Worm (Caenorhabditis elegans) whole organism, L4 larva: ENCODE measurements around the gene ZK1307.7.

ENCODE experiments used
- D1046.2 ChIP-seq: fragments of 200-800 bp; sonication (Bioruptor generic); IDR thresholded peaks from 2 replicates; pipeline ENCODE4 v1.3.6; 2022; ENCODE audit warnings: missing genetic modification characterization, missing compliant biosample characterization
- F49E8.2 ChIP-seq: sonication (generic microtip); optimal IDR thresholded peaks from 2 replicates; lab custom pipeline; 2016; ENCODE audit warnings: missing compliant biosample characterization, mild to moderate bottlenecking, missing genetic modification characterization, borderline replicate concordance
- T26A8.4 ChIP-seq: fragments of 200-800 bp; sonication (Bioruptor generic); IDR thresholded peaks from 2 replicates; pipeline ENCODE4 v1.3.6; 2022; ENCODE audit warnings: missing genetic modification characterization, missing compliant biosample characterization
- Y105C5A.15 ChIP-seq: fragments of 200-800 bp; sonication (Bioruptor generic); IDR thresholded peaks from 2 replicates; pipeline ENCODE4 v1.3.6; 2022; ENCODE audit warnings: missing genetic modification characterization, missing compliant biosample characterization
- Y75B8A.6 ChIP-seq: fragments of 200-800 bp; sonication (Bioruptor generic); IDR thresholded peaks from 2 replicates; pipeline ENCODE4 v1.3.6; 2022; ENCODE audit warnings: missing genetic modification reagents, missing genetic modification characterization, missing compliant biosample characterization
- aha-1 ChIP-seq: fragments of 150-350 bp; peaks from one replicate; lab custom pipeline; 2014; ENCODE audit warnings: missing biosample characterization, missing genetic modification characterization
- attf-4 ChIP-seq: sonication (generic microtip); optimal IDR thresholded peaks from 3 replicates; lab custom pipeline; 2017; ENCODE audit warnings: missing biosample characterization, missing genetic modification characterization
- ceh-32 ChIP-seq: sonication (generic microtip); optimal IDR thresholded peaks from 2 replicates; lab custom pipeline; 2016; ENCODE audit warnings: mild to moderate bottlenecking, missing genetic modification characterization, missing compliant biosample characterization; ENCODE audit not compliant: poor library complexity
- ceh-82 ChIP-seq: sonication (generic microtip); optimal IDR thresholded peaks from 2 replicates; lab custom pipeline; 2017; ENCODE audit warnings: missing biosample characterization, missing genetic modification characterization
- ces-1 ChIP-seq: fragments of 150-350 bp; sonication (generic microtip); optimal IDR thresholded peaks from 4 replicates; lab custom pipeline; 2014; ENCODE audit warnings: missing biosample characterization, missing genetic modification reagents, missing genetic modification characterization
- daf-12 ChIP-seq: fragments of 150-350 bp; optimal IDR thresholded peaks from 2 replicates; lab custom pipeline; 2014; ENCODE audit warnings: missing biosample characterization, missing genetic modification reagents, missing genetic modification characterization
- daf-16 ChIP-seq, 3 experiments: sonication (generic microtip); optimal IDR thresholded peaks; 2 replicates each; lab custom pipeline; 2016 to 2017; ENCODE audit warnings: missing genetic modification characterization in 3 of 3, missing genetic modification reagents in 3 of 3, mild to moderate bottlenecking in 2 of 3, missing compliant biosample characterization in 2 of 3, missing biosample characterization in 1 of 3, moderate library complexity in 1 of 3
- daf-19 ChIP-seq: fragments of 200-800 bp; sonication (Bioruptor generic); conservative IDR thresholded peaks from 2 replicates; pipeline ENCODE4 v1.3.6; 2022; ENCODE audit warnings: missing genetic modification characterization, missing compliant biosample characterization
- dmd-6 ChIP-seq: fragments of 200-800 bp; sonication (Bioruptor generic); IDR thresholded peaks from 2 replicates; pipeline ENCODE4 v1.3.6; 2022; ENCODE audit warnings: missing genetic modification reagents, missing genetic modification characterization, missing compliant biosample characterization
- dmd-9 ChIP-seq: fragments of 200-800 bp; sonication (Bioruptor generic); IDR thresholded peaks from 2 replicates; pipeline ENCODE4 v1.3.6; 2022; ENCODE audit warnings: missing genetic modification reagents, missing genetic modification characterization, missing compliant biosample characterization
- dve-1 ChIP-seq: sonication (generic microtip); optimal IDR thresholded peaks from 2 replicates; lab custom pipeline; 2017; ENCODE audit warnings: antibody characterized with exemption, mild to moderate bottlenecking, missing genetic modification characterization, missing compliant biosample characterization; ENCODE audit not compliant: insufficient read depth
- egl-43 ChIP-seq: fragments of 200-800 bp; sonication (Bioruptor generic); IDR thresholded peaks from 2 replicates; pipeline ENCODE4 v1.3.6; 2022; ENCODE audit warnings: missing genetic modification reagents, missing genetic modification characterization, missing compliant biosample characterization
- fkh-10 ChIP-seq: fragments of 150-350 bp; optimal IDR thresholded peaks from 2 replicates; lab custom pipeline; 2014; ENCODE audit warnings: missing biosample characterization, missing genetic modification reagents, missing genetic modification characterization
- hlh-11 ChIP-seq: fragments of 200-800 bp; sonication (Bioruptor generic); optimal IDR thresholded peaks from 2 replicates; lab custom pipeline; 2018; ENCODE audit warnings: mild to moderate bottlenecking, missing genetic modification characterization, missing compliant biosample characterization
- hmg-1.1 ChIP-seq: fragments of 200-800 bp; sonication (Bioruptor generic); IDR thresholded peaks from 2 replicates; pipeline ENCODE4 v1.3.6; 2022; ENCODE audit warnings: missing genetic modification reagents, missing genetic modification characterization, missing compliant biosample characterization
- lin-1 ChIP-seq: fragments of 200-800 bp; sonication (Bioruptor generic); IDR thresholded peaks from 2 replicates; pipeline ENCODE4 v1.3.6; 2022; ENCODE audit warnings: missing genetic modification reagents, missing genetic modification characterization, missing compliant biosample characterization
- lin-13 ChIP-seq: fragments of 150-350 bp; optimal IDR thresholded peaks from 2 replicates; lab custom pipeline; 2014; ENCODE audit warnings: missing biosample characterization, missing genetic modification reagents, missing genetic modification characterization
- lin-39 ChIP-seq: fragments of 150-350 bp; optimal IDR thresholded peaks from 2 replicates; lab custom pipeline; 2014; ENCODE audit warnings: missing biosample characterization, missing genetic modification reagents, missing genetic modification characterization
- mxl-3 ChIP-seq: fragments of 200-800 bp; sonication (Bioruptor generic); optimal IDR thresholded peaks from 2 replicates; lab custom pipeline; 2018; ENCODE audit warnings: mild to moderate bottlenecking, missing genetic modification characterization, missing compliant biosample characterization
- nhr-10 ChIP-seq: fragments of 150-350 bp; optimal IDR thresholded peaks from 2 replicates; lab custom pipeline; 2014; ENCODE audit warnings: missing biosample characterization, missing genetic modification characterization
- nhr-28 ChIP-seq: fragments of 150-350 bp; optimal IDR thresholded peaks from 2 replicates; lab custom pipeline; 2014; ENCODE audit warnings: missing biosample characterization, missing genetic modification characterization
- nhr-76 ChIP-seq: fragments of 150-350 bp; optimal IDR thresholded peaks from 2 replicates; lab custom pipeline; 2014; ENCODE audit warnings: missing biosample characterization, missing genetic modification characterization
- nhr-77 ChIP-seq: fragments of 150-350 bp; optimal IDR thresholded peaks from 2 replicates; lab custom pipeline; 2014; ENCODE audit warnings: missing biosample characterization, missing genetic modification characterization
- pha-4 ChIP-seq, 2 experiments: fragments of 150-350 bp in 1 of 2; fragments of 200-800 bp in 1 of 2; sonication (Bioruptor generic) in 1 of 2; IDR thresholded peaks in 1 of 2; optimal IDR thresholded peaks in 1 of 2; 2 replicates each; pipeline versions ENCODE4 v1.3.6 to Lab custom; 2014 to 2022; ENCODE audit warnings: missing genetic modification characterization in 2 of 2, missing genetic modification reagents in 2 of 2, missing biosample characterization in 1 of 2, missing compliant biosample characterization in 1 of 2
- pqm-1 ChIP-seq: sonication (generic microtip); optimal IDR thresholded peaks from 2 replicates; lab custom pipeline; 2017; ENCODE audit warnings: missing biosample characterization, missing genetic modification characterization
- set-16 ChIP-seq: fragments of 200-800 bp; sonication (Bioruptor generic); IDR thresholded peaks from 2 replicates; pipeline ENCODE4 v1.3.6; 2022; ENCODE audit warnings: missing genetic modification reagents, missing genetic modification characterization, missing compliant biosample characterization
- snpc-4 ChIP-seq: fragments of 150-350 bp; optimal IDR thresholded peaks from 2 replicates; lab custom pipeline; 2014; ENCODE audit warnings: missing biosample characterization, missing genetic modification characterization
- spr-1 ChIP-seq: sonication (generic microtip); optimal IDR thresholded peaks from 2 replicates; lab custom pipeline; 2016; ENCODE audit warnings: mild to moderate bottlenecking, missing genetic modification characterization, missing compliant biosample characterization
- spr-3 ChIP-seq: fragments of 200-800 bp; sonication (Bioruptor generic); optimal IDR thresholded peaks from 2 replicates; lab custom pipeline; 2018; ENCODE audit warnings: mild to moderate bottlenecking, missing genetic modification characterization, missing compliant biosample characterization
- tra-1 ChIP-seq: fragments of 200-800 bp; sonication (Bioruptor generic); IDR thresholded peaks from 2 replicates; pipeline ENCODE4 v1.3.6; 2022; ENCODE audit warnings: missing genetic modification reagents, missing genetic modification characterization, missing compliant biosample characterization
- unc-130 ChIP-seq: sonication (generic microtip); optimal IDR thresholded peaks from 2 replicates; lab custom pipeline; 2016; ENCODE audit warnings: missing genetic modification reagents, missing genetic modification characterization, missing compliant biosample characterization
- unc-62 ChIP-seq, 3 experiments: fragments of 150-350 bp in 1 of 3; sonication (generic microtip); optimal IDR thresholded peaks in 2 of 3; peaks in 1 of 3; 1 replicate in 1 of 3; 2 replicates in 2 of 3; lab custom pipeline; 2014 to 2017; ENCODE audit warnings: missing biosample characterization in 3 of 3, missing genetic modification characterization in 3 of 3, missing genetic modification reagents in 3 of 3, missing genotype in 1 of 3
- zag-1 ChIP-seq: fragments of 150-350 bp; optimal IDR thresholded peaks from 2 replicates; lab custom pipeline; 2014; ENCODE audit warnings: missing biosample characterization, missing genetic modification characterization
- zip-11 ChIP-seq: fragments of 200-800 bp; sonication (Bioruptor generic); IDR thresholded peaks from 2 replicates; pipeline ENCODE4 v1.3.6; 2022; ENCODE audit warnings: missing genetic modification characterization, missing compliant biosample characterization
- zip-2 ChIP-seq: fragments of 150-350 bp; optimal IDR thresholded peaks from 2 replicates; lab custom pipeline; 2014; ENCODE audit warnings: missing biosample characterization, missing genetic modification characterization
- ztf-11 ChIP-seq: fragments of 150-350 bp; optimal IDR thresholded peaks from 2 replicates; lab custom pipeline; 2014; ENCODE audit warnings: missing biosample characterization, missing genetic modification characterization

ZK1307.7 gene

ce11 chrII:9633956-9634560 lies 2.3 kb upstream of the ZK1307.7 start:
- peak; percentile 80 for TF ChIP-seq set-16 (GFP tag; lab: Robert Waterston, UW)
- peak; percentile 52; the same call in 1 of the 2 replicates for TF ChIP-seq egl-43 (GFP tag; lab: Robert Waterston, UW)

- TF ChIP-seq nhr-28 (tag; lab: Kevin White, UChicago) (peak; percentile 50), zag-1 (tag; lab: Kevin White, UChicago) (no peak), daf-16 (GFP tag; optimal IDR thresholded peaks at IDR 0.05; lab: Kevin White, UChicago) (no peak), daf-16 (tag; optimal IDR thresholded peaks at IDR 0.05; lab: Kevin White, UChicago) (peak; percentile 16), pha-4 (GFP tag; IDR thresholded peaks at IDR 0.05; lab: Robert Waterston, UW) (no peak), pha-4 (tag; optimal IDR thresholded peaks at IDR 0.05; lab: Kevin White, UChicago) (no peak)
These were observed 8.0 kb downstream of the ZK1307.7 start, which contains the start of gene fzr-1 for ce11 chrII:9644438-9644837. fzr-1 (minus strand) TSS chrII:9644466.

ce11 chrII:9644940-9645634 lies 8.7 kb downstream of the ZK1307.7 start:
- no peak for TF ChIP-seq spr-3 (GFP tag; lab: Kevin White, UChicago)
- peak; percentile 32 for TF ChIP-seq hlh-11
- TF ChIP-seq nhr-10 (tag; lab: Kevin White, UChicago), result no peak
- peak; percentile 6 for TF ChIP-seq mxl-3
- TF ChIP-seq dmd-9 (GFP tag; lab: Robert Waterston, UW), result no peak
- TF ChIP-seq ces-1 (GFP tag; lab: Kevin White, UChicago), result no peak
- peak; percentile 52 for TF ChIP-seq dmd-6
- TF ChIP-seq dve-1 (tag; lab: Kevin White, UChicago), result peak; percentile 51
- TF ChIP-seq nhr-28 (tag; lab: Kevin White, UChicago), result peak; percentile 77
- TF ChIP-seq tra-1 (GFP tag; lab: Robert Waterston, UW), result no peak
- TF ChIP-seq daf-16 (GFP tag; optimal IDR thresholded peaks at IDR 0.05; lab: Kevin White, UChicago), result no peak
- TF ChIP-seq daf-16 (tag; optimal IDR thresholded peaks at IDR 0.05; lab: Kevin White, UChicago), result peak; percentile 8
- TF ChIP-seq ztf-11 (tag; lab: Kevin White, UChicago), result no peak
- TF ChIP-seq zag-1 (tag; lab: Kevin White, UChicago), result no peak
- TF ChIP-seq lin-39 (tag; lab: Kevin White, UChicago), result no peak
- TF ChIP-seq zip-2 (tag; lab: Kevin White, UChicago), result no peak
- TF ChIP-seq aha-1 (tag; lab: Kevin White, UChicago), result peak; percentile 50
- TF ChIP-seq nhr-76 (tag; lab: Kevin White, UChicago), result no peak
- no peak for TF ChIP-seq Y75B8A.6 (GFP tag; lab: Robert Waterston, UW)
- TF ChIP-seq unc-62 (GFP tag; optimal IDR thresholded peaks at IDR 0.05 in 1 of 2; lab: Kevin White, UChicago), result peak in 1 of 2 experiments; percentile 70
- TF ChIP-seq unc-62 (tag; optimal IDR thresholded peaks at IDR 0.05; lab: Kevin White, UChicago), result no peak
- no peak for TF ChIP-seq snpc-4 (tag; lab: Kevin White, UChicago)
- TF ChIP-seq spr-1 (tag; lab: Kevin White, UChicago), result no peak
- no peak for TF ChIP-seq ceh-82
- no peak for TF ChIP-seq nhr-77 (tag; lab: Kevin White, UChicago)
- peak; percentile 85 for TF ChIP-seq pqm-1

ce11 chrII:9646122-9646555 lies 9.7 kb downstream of the ZK1307.7 start:
- no peak for TF ChIP-seq daf-19 (GFP tag; lab: Robert Waterston, UW)
- no peak for TF ChIP-seq fkh-10
- TF ChIP-seq daf-12 (tag; lab: Kevin White, UChicago), result no peak
- TF ChIP-seq F49E8.2 (tag; lab: Kevin White, UChicago), result no peak
- no peak for TF ChIP-seq pha-4 (GFP tag; IDR thresholded peaks at IDR 0.05; lab: Robert Waterston, UW)
- no peak for TF ChIP-seq pha-4 (tag; optimal IDR thresholded peaks at IDR 0.05; lab: Kevin White, UChicago)
- peak; percentile 60 for TF ChIP-seq dmd-6
- no peak for TF ChIP-seq attf-4 (tag; lab: Kevin White, UChicago)
- no peak for TF ChIP-seq lin-13
- TF ChIP-seq lin-1 (GFP tag; lab: Robert Waterston, UW), result no peak
- no peak for TF ChIP-seq pqm-1
- TF ChIP-seq T26A8.4, result no peak; the same call in 1 of the 2 replicates
- no peak for TF ChIP-seq D1046.2
- TF ChIP-seq Y105C5A.15 (GFP tag; lab: Robert Waterston, UW), result no peak
- 0 out of 2 replicates have a peak, but pooled peaks have one; percentile 27 for TF ChIP-seq tra-1 (GFP tag; lab: Robert Waterston, UW)
- peak; percentile 67 for TF ChIP-seq dve-1 (tag; lab: Kevin White, UChicago)
- TF ChIP-seq hmg-1.1 (GFP tag; lab: Robert Waterston, UW), result peak; percentile 83
- no peak for TF ChIP-seq ceh-32 (tag; lab: Kevin White, UChicago)
- TF ChIP-seq hlh-11, result peak; percentile 93
- no peak for TF ChIP-seq aha-1 (tag; lab: Kevin White, UChicago)
- TF ChIP-seq unc-130 (GFP tag; lab: Kevin White, UChicago), result no peak
- no peak for TF ChIP-seq zip-11
